Worm (Caenorhabditis elegans): Measurements from ENCODE around the gene erfa-3.

The erfa-3 gene

ce11 chrV:11082475-11082874, 30.4 kb downstream of the erfa-3 start (continued):
- TF ChIP-seq nhr-237 (tag; optimal IDR thresholded peaks at IDR 0.05) (no peak), gmeb-1 (tag; optimal IDR thresholded peaks at IDR 0.05) (no peak), ztf-11 (tag; optimal IDR thresholded peaks at IDR 0.05) (no peak), elt-1 (tag; optimal IDR thresholded peaks at IDR 0.05) (no peak), unc-39 (tag; optimal IDR thresholded peaks at IDR 0.05) (no peak)

- TF ChIP-seq lsy-2 (tag; optimal IDR thresholded peaks at IDR 0.05) (peak in 1 of 2 experiments; percentile 29), dmd-4 (tag; optimal IDR thresholded peaks at IDR 0.05) (no peak), aly-2 (tag; optimal IDR thresholded peaks at IDR 0.05) (no peak), gmeb-1 (tag; optimal IDR thresholded peaks at IDR 0.05) (no peak), mab-5 (tag; optimal IDR thresholded peaks at IDR 0.05) (no peak), nhr-129 (tag; optimal IDR thresholded peaks at IDR 0.05) (peak; percentile 60), F13H6.1 (tag; optimal IDR thresholded peaks at IDR 0.05) (peak; percentile 75), blmp-1 (tag; optimal IDR thresholded peaks at IDR 0.05; ENCODE audit: insufficient read depth) (no peak), sma-9 (GFP tag; optimal IDR thresholded peaks at IDR 0.05) (peak; percentile 60), sma-9 (tag; optimal IDR thresholded peaks at IDR 0.05) (no peak), unc-55 (GFP tag; optimal IDR thresholded peaks at IDR 0.05) (no peak), fos-1 (tag; optimal IDR thresholded peaks at IDR 0.05) (peak; percentile 96), snpc-4 (tag; optimal IDR thresholded peaks at IDR 0.05) (no peak), elt-3 (tag; optimal IDR thresholded peaks at IDR 0.05) (no peak), sma-3 (GFP tag; optimal IDR thresholded peaks at IDR 0.05) (no peak), ztf-1 (GFP tag; conservative IDR thresholded peaks at IDR 0.05) (no peak), sem-4 (tag; optimal IDR thresholded peaks at IDR 0.05) (peak; percentile 9), nhr-77 (tag; optimal IDR thresholded peaks at IDR 0.05) (no peak)
These were observed 32.4 kb downstream of the erfa-3 start, which contains the start of gene act-1 for ce11 chrV:11080345-11081102. TSS of gene act-1 (plus strand) at chrV:11081052.

ce11 chrV:11078874-11079273, 34.0 kb downstream of the erfa-3 start:
- TF ChIP-seq nhr-10 (tag; optimal IDR thresholded peaks at IDR 0.05) (no peak), unc-55 (GFP tag; optimal IDR thresholded peaks at IDR 0.05) (peak; percentile 18), ama-1 (optimal IDR thresholded peaks at IDR 0.05) (no peak), ztf-1 (GFP tag; conservative IDR thresholded peaks at IDR 0.05) (no peak)

- TF ChIP-seq gmeb-1 (tag; optimal IDR thresholded peaks at IDR 0.05) (peak; percentile 69), unc-62 (GFP tag; optimal IDR thresholded peaks at IDR 0.05) (no peak), mdl-1 (tag; optimal IDR thresholded peaks at IDR 0.05) (no peak), lin-13 (GFP tag; optimal IDR thresholded peaks at IDR 0.05) (peak; percentile 74), F13H6.1 (tag; optimal IDR thresholded peaks at IDR 0.05) (peak; percentile 44), lsy-2 (tag; optimal IDR thresholded peaks at IDR 0.05) (peak in 1 of 2 experiments; percentile 75), ztf-11 (tag; optimal IDR thresholded peaks at IDR 0.05) (no peak), C34F6.9 (tag; optimal IDR thresholded peaks at IDR 0.05) (peak; percentile 88), elt-3 (tag; optimal IDR thresholded peaks at IDR 0.05) (no peak), skn-1 (tag; optimal IDR thresholded peaks at IDR 0.05) (no peak), ama-1 (optimal IDR thresholded peaks at IDR 0.05) (peak; percentile 40), unc-39 (tag; optimal IDR thresholded peaks at IDR 0.05) (no peak), ceh-82 (tag; optimal IDR thresholded peaks at IDR 0.05) (no peak), crh-2 (tag; optimal IDR thresholded peaks at IDR 0.05) (peak; percentile 86), nhr-11 (tag; optimal IDR thresholded peaks at IDR 0.05) (no peak), fos-1 (tag; optimal IDR thresholded peaks at IDR 0.05) (peak; percentile 97), zag-1 (tag; optimal IDR thresholded peaks at IDR 0.05) (peak; percentile 15), nhr-77 (tag; optimal IDR thresholded peaks at IDR 0.05) (no peak), blmp-1 (tag; optimal IDR thresholded peaks at IDR 0.05; ENCODE audit: insufficient read depth) (peak; percentile 57), snpc-4 (tag; optimal IDR thresholded peaks at IDR 0.05) (peak; percentile 55), egl-27 (tag; optimal IDR thresholded peaks at IDR 0.05) (no peak), unc-55 (GFP tag; optimal IDR thresholded peaks at IDR 0.05) (peak; percentile 86), sma-9 (GFP tag; optimal IDR thresholded peaks at IDR 0.05) (peak; percentile 8), sma-9 (tag; optimal IDR thresholded peaks at IDR 0.05) (no peak), alr-1 (tag; optimal IDR thresholded peaks at IDR 0.05) (no peak), elt-1 (tag; optimal IDR thresholded peaks at IDR 0.05) (no peak), nhr-10 (tag; optimal IDR thresholded peaks at IDR 0.05) (no peak), nhr-6 (tag; optimal IDR thresholded peaks at IDR 0.05) (no peak), aly-2 (tag; optimal IDR thresholded peaks at IDR 0.05) (no peak), nhr-25 (tag; optimal IDR thresholded peaks at IDR 0.05) (peak; percentile 84), sma-3 (GFP tag; optimal IDR thresholded peaks at IDR 0.05) (peak; percentile 87), nhr-23 (tag; optimal IDR thresholded peaks at IDR 0.05) (no peak), nhr-237 (tag; optimal IDR thresholded peaks at IDR 0.05) (no peak), nhr-12 (tag; optimal IDR thresholded peaks at IDR 0.05) (no peak), R02D3.7 (tag; optimal IDR thresholded peaks at IDR 0.05) (no peak), nhr-21 (tag; optimal IDR thresholded peaks at IDR 0.05) (peak; percentile 20), mbf-1 (tag; optimal IDR thresholded peaks at IDR 0.05) (no peak), ztf-1 (GFP tag; conservative IDR thresholded peaks at IDR 0.05) (no peak), lin-39 (tag; optimal IDR thresholded peaks at IDR 0.05) (no peak)
These were observed 34.7 kb downstream of the erfa-3 start, which contains the start of gene act-2 for ce11 chrV:11078104-11078724. TSS of gene act-2 (minus strand) at chrV:11078154.
